Worm (Caenorhabditis elegans): ENCODE results near the gene F29F11.20.

F29F11.20 gene

DNA sequence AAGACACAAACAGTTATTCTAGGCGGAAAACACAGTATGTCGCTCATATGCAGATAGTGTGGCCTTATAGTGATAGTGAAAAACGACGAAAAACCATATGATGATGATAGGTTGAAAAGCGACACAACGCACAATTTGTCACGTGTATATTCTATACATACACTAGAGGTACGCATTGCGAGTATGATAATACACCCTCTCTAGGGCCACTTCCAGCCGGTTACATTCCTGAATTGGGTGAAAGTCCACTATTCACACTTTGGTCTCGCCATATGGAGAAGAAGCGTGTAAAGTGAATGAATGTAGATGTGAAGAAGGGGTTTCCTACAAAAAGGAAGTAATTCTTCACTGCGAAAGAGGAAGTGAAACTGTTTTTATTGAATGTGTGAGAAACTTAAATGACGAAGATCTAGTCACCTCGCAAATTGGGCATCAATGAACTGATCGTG is 41.8 kb downstream of the F29F11.20 start:
- TF ChIP-seq ceh-82 (tag; optimal IDR thresholded peaks at IDR 0.05) (no peak), crh-2 (tag; optimal IDR thresholded peaks at IDR 0.05) (peak; percentile 61), peb-1 (tag; optimal IDR thresholded peaks at IDR 0.05) (no peak), egl-27 (tag; optimal IDR thresholded peaks at IDR 0.05) (peak; percentile 74), fos-1 (tag; optimal IDR thresholded peaks at IDR 0.05) (peak; percentile 23), ama-1 (optimal IDR thresholded peaks at IDR 0.05) (no peak), Y55F3AM.14 (GFP tag; optimal IDR thresholded peaks at IDR 0.05) (peak; percentile 78), nhr-129 (tag; optimal IDR thresholded peaks at IDR 0.05) (peak; percentile 71), sma-3 (GFP tag; optimal IDR thresholded peaks at IDR 0.05) (peak; percentile 72), lin-11 (tag; optimal IDR thresholded peaks at IDR 0.05) (no peak), blmp-1 (tag; optimal IDR thresholded peaks at IDR 0.05; ENCODE audit: insufficient read depth) (peak; percentile 46), nhr-25 (tag; optimal IDR thresholded peaks at IDR 0.05) (peak; percentile 75), F13H6.1 (tag; optimal IDR thresholded peaks at IDR 0.05) (peak; percentile 60), gmeb-1 (tag; optimal IDR thresholded peaks at IDR 0.05) (peak; percentile 34), nhr-21 (tag; optimal IDR thresholded peaks at IDR 0.05) (peak; percentile 25), sma-9 (GFP tag; optimal IDR thresholded peaks at IDR 0.05) (peak; percentile 93), sma-9 (tag; optimal IDR thresholded peaks at IDR 0.05) (no peak), nhr-12 (tag; optimal IDR thresholded peaks at IDR 0.05) (no peak), mdl-1 (tag; optimal IDR thresholded peaks at IDR 0.05) (peak in 1 of 2 experiments; percentile 56), sem-4 (tag; optimal IDR thresholded peaks at IDR 0.05) (no peak), lsy-2 (tag; optimal IDR thresholded peaks at IDR 0.05) (peak in 1 of 2 experiments; percentile 17)

DNA sequence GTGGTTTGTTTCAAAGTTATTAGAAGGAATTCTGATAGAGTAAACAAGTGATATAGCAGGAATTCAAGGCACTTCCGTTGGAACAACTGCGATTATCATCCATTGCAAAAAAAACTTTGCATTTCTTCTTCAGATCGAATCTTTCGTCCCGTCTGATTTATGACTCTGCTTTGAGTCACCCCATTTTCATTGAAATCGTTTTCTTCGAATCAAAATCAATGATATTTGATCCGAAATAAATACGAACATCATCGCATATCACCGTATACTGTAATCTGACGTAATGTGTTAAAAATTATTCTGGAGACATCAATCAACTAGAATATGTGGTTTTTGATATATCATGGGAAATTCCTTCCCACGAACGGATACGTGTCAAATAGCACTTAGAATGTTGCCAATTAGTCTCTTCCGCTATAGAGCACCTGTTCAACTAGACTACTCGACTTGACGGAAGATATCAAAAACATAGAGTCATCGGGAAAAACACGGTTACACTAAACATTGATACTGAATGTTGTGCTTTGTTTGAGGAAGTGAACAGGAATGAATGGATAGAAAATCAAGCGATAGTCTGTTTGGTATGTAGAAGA is 43.2 kb downstream of the F29F11.20 start:
- peak; percentile 28 for TF ChIP-seq nhr-11 (tag; optimal IDR thresholded peaks at IDR 0.05)
- TF ChIP-seq F13H6.1 (tag; optimal IDR thresholded peaks at IDR 0.05): peak; percentile 14
- TF ChIP-seq nhr-25 (tag; optimal IDR thresholded peaks at IDR 0.05): no peak
- TF ChIP-seq nhr-21 (tag; optimal IDR thresholded peaks at IDR 0.05): peak; percentile 5
- TF ChIP-seq zag-1 (tag; optimal IDR thresholded peaks at IDR 0.05): no peak
- TF ChIP-seq lsy-2 (tag; optimal IDR thresholded peaks at IDR 0.05): peak in 1 of 2 experiments; percentile 5

DNA sequence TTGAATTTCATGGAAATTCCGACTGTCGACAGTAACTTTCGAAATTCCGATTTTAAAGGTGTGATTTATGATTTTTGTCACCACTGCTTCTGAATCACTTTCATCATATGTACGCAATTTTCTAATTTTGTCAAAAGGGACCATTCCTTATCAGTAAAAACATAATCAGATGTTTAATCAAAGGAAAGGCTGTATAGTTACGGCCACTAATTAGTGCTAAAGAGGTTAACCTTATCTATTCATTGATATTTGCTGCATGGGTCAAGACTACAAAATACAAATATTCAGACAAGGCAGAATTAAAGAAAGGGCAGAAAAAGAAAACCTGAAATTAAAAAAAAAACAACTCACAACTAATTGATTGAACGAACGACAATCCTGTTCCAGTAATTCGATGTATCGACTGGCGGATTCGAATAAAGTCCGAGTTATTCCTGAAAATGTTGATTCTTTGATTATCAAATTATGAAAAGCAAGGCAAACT is 44.3 kb downstream of the F29F11.20 start, which contains the start of gene T28B11.1:
Gene T28B11.1 (minus strand): TSS at position 434 of the 484 bp plus-strand sequence.
- no peak for TF ChIP-seq ztf-1 (GFP tag; conservative IDR thresholded peaks at IDR 0.05)
- TF ChIP-seq Y55F3AM.14 (GFP tag; optimal IDR thresholded peaks at IDR 0.05): no peak
- no peak for TF ChIP-seq C34F6.9 (tag; optimal IDR thresholded peaks at IDR 0.05)
- peak; percentile 14 for TF ChIP-seq crh-2 (tag; optimal IDR thresholded peaks at IDR 0.05)
- peak; percentile 64 for TF ChIP-seq sma-9 (GFP tag; optimal IDR thresholded peaks at IDR 0.05)
- no peak for TF ChIP-seq sma-9 (tag; optimal IDR thresholded peaks at IDR 0.05)
- TF ChIP-seq nhr-129 (tag; optimal IDR thresholded peaks at IDR 0.05): peak; percentile 38
- TF ChIP-seq fos-1 (tag; optimal IDR thresholded peaks at IDR 0.05): peak; percentile 13
- TF ChIP-seq F13H6.1 (tag; optimal IDR thresholded peaks at IDR 0.05): peak; percentile 3

DNA sequence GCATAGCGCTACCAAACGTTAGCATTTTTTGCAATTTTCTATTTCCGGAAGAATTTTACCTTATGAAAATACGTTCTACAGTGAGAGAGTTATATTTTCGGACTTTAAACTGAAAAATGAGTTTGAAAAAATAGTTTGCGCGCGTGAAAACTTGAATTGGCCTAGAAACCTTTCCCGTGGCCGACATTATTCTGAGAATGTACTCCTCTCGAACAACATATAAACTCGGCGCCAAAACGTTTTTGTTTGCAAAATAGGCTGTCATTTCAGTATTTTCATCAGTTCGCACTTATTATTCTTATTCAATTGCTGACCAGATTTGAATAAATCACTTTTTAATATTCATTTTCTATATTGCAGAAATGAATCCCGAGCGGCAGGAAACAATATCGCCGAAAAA is 49.1 kb downstream of the F29F11.20 start, which contains the start of the genes mre-11 and wdr-5.3:
Gene mre-11 (minus strand): TSS at position 113 of the 400 bp plus-strand sequence.
Gene wdr-5.3 (plus strand): TSS at position 361 of the 400 bp plus-strand sequence.
- TF ChIP-seq fos-1 (tag; optimal IDR thresholded peaks at IDR 0.05) (no peak), lsy-2 (tag; optimal IDR thresholded peaks at IDR 0.05) (peak in 1 of 2 experiments; percentile 8), elt-3 (tag; optimal IDR thresholded peaks at IDR 0.05) (no peak), R02D3.7 (tag; optimal IDR thresholded peaks at IDR 0.05) (no peak), nhr-77 (tag; optimal IDR thresholded peaks at IDR 0.05) (no peak), ztf-4 (tag; optimal IDR thresholded peaks at IDR 0.05) (no peak), zag-1 (tag; optimal IDR thresholded peaks at IDR 0.05) (no peak), egl-27 (tag; optimal IDR thresholded peaks at IDR 0.05) (no peak), C34F6.9 (tag; optimal IDR thresholded peaks at IDR 0.05) (peak; percentile 69), unc-39 (tag; optimal IDR thresholded peaks at IDR 0.05) (no peak), crh-2 (tag; optimal IDR thresholded peaks at IDR 0.05) (peak; percentile 78), mdl-1 (tag; optimal IDR thresholded peaks at IDR 0.05) (peak in 1 of 2 experiments; percentile 16), snpc-4 (tag; optimal IDR thresholded peaks at IDR 0.05) (peak; percentile 27), F13H6.1 (tag; optimal IDR thresholded peaks at IDR 0.05) (peak; percentile 67), nhr-25 (tag; optimal IDR thresholded peaks at IDR 0.05) (no peak), aly-2 (tag; optimal IDR thresholded peaks at IDR 0.05) (no peak), mab-5 (tag; optimal IDR thresholded peaks at IDR 0.05) (no peak), nhr-6 (tag; optimal IDR thresholded peaks at IDR 0.05) (peak; percentile 40), sma-9 (GFP tag; optimal IDR thresholded peaks at IDR 0.05) (peak; percentile 89), sma-9 (tag; optimal IDR thresholded peaks at IDR 0.05) (no peak), Y55F3AM.14 (GFP tag; optimal IDR thresholded peaks at IDR 0.05) (no peak), ama-1 (optimal IDR thresholded peaks at IDR 0.05) (no peak), sma-3 (GFP tag; optimal IDR thresholded peaks at IDR 0.05) (peak; percentile 64), lin-11 (tag; optimal IDR thresholded peaks at IDR 0.05) (peak; percentile 32), gmeb-1 (tag; optimal IDR thresholded peaks at IDR 0.05) (peak; percentile 80), nhr-129 (tag; optimal IDR thresholded peaks at IDR 0.05) (peak; percentile 18), nhr-10 (tag; optimal IDR thresholded peaks at IDR 0.05) (no peak)
